Worm (Caenorhabditis elegans) whole organism, late embryonic: Measurements from ENCODE around the gene pbs-3.

Experiments used
- F13H6.1 ChIP-seq: sonication (generic microtip); optimal IDR thresholded peaks from 2 replicates; lab custom pipeline; 2016; ENCODE audit warnings: missing genetic modification characterization, missing compliant biosample characterization
- K02D7.2 ChIP-seq: sonication (generic microtip); optimal IDR thresholded peaks from 2 replicates; lab custom pipeline; 2017; ENCODE audit warnings: mild to moderate bottlenecking, missing genetic modification characterization, missing compliant biosample characterization
- K09A11.1 ChIP-seq: sonication (generic microtip); optimal IDR thresholded peaks from 2 replicates; lab custom pipeline; 2017; ENCODE audit warnings: antibody characterized with exemption, mild to moderate bottlenecking, missing genetic modification characterization, missing compliant biosample characterization; ENCODE audit not compliant: insufficient read depth
- Y22D7AL.16 ChIP-seq: sonication (generic microtip); optimal IDR thresholded peaks from 2 replicates; lab custom pipeline; 2016; ENCODE audit warnings: missing genetic modification characterization, missing compliant biosample characterization
- ama-1 ChIP-seq: fragments of 150-350 bp; optimal IDR thresholded peaks from 2 replicates; lab custom pipeline; 2014
- ceh-19 ChIP-seq: fragments of 200-800 bp; sonication (Bioruptor generic); optimal IDR thresholded peaks from 2 replicates; lab custom pipeline; 2018; ENCODE audit warnings: mild to moderate bottlenecking, missing genetic modification characterization, missing compliant biosample characterization
- dmd-4 ChIP-seq: sonication (generic microtip); optimal IDR thresholded peaks from 2 replicates; lab custom pipeline; 2016; ENCODE audit warnings: borderline replicate concordance, missing genetic modification characterization, missing compliant biosample characterization
- fax-1 ChIP-seq: sonication (generic microtip); optimal IDR thresholded peaks from 2 replicates; lab custom pipeline; 2016; ENCODE audit warnings: missing genotype, missing genetic modification characterization, missing compliant biosample characterization
- hlh-8 ChIP-seq: sonication (generic microtip); optimal IDR thresholded peaks from 2 replicates; lab custom pipeline; 2016; ENCODE audit warnings: missing genotype, missing genetic modification characterization, missing compliant biosample characterization
- madf-2 ChIP-seq: sonication (generic microtip); optimal IDR thresholded peaks from 2 replicates; lab custom pipeline; 2017; ENCODE audit warnings: missing genetic modification characterization, missing compliant biosample characterization
- nfya-1 ChIP-seq: sonication (generic microtip); optimal IDR thresholded peaks from 2 replicates; lab custom pipeline; 2017; ENCODE audit warnings: missing genetic modification characterization, mild to moderate bottlenecking, missing compliant biosample characterization, antibody characterized with exemption, moderate library complexity
- pha-4 ChIP-seq: fragments of 150-350 bp; optimal IDR thresholded peaks from 2 replicates; lab custom pipeline; 2018; ENCODE audit warnings: missing biosample characterization, missing genetic modification reagents, missing genetic modification characterization
- rnt-1 ChIP-seq: sonication (generic microtip); optimal IDR thresholded peaks from 2 replicates; lab custom pipeline; 2016; ENCODE audit warnings: missing genetic modification characterization, missing compliant biosample characterization
- tbx-7 ChIP-seq: sonication (generic microtip); optimal IDR thresholded peaks from 2 replicates; lab custom pipeline; 2016; ENCODE audit warnings: missing genotype, missing genetic modification characterization, missing compliant biosample characterization

ce11 chrII:4943849-4944248 is 11.4 kb downstream of the pbs-3 start, which contains the start of gene mdt-4:
- TF ChIP-seq hlh-8 (tag; lab: Kevin White, UChicago), result no peak
- TF ChIP-seq K09A11.1, result no peak
- no peak for TF ChIP-seq Y22D7AL.16 (tag; lab: Kevin White, UChicago)
- TF ChIP-seq K02D7.2 (tag; lab: Kevin White, UChicago), result no peak
- no peak for TF ChIP-seq nfya-1 (tag; lab: Kevin White, UChicago)
- TF ChIP-seq pha-4, result no peak
- no peak for TF ChIP-seq fax-1
- TF ChIP-seq rnt-1 (tag; lab: Kevin White, UChicago), result no peak
- no peak for TF ChIP-seq ama-1 (lab: Kevin White, UChicago)
- no peak for TF ChIP-seq dmd-4 (tag; lab: Kevin White, UChicago)
- TF ChIP-seq F13H6.1 (tag; lab: Kevin White, UChicago), result no peak
- no peak for TF ChIP-seq ceh-19 (GFP tag; lab: Kevin White, UChicago)
- TF ChIP-seq tbx-7 (tag; lab: Kevin White, UChicago), result no peak
- no peak for TF ChIP-seq madf-2 (tag; lab: Kevin White, UChicago)
